Worm (Caenorhabditis elegans) whole organism, mixed stage, embryonic: Measurements from ENCODE around the gene mct-6.

Experiments used
- elt-1 ChIP-seq: sonication (generic microtip); optimal IDR thresholded peaks from 2 replicates; lab custom pipeline; 2017; ENCODE audit warnings: missing genetic modification characterization, mild to moderate bottlenecking, missing compliant biosample characterization, antibody characterized with exemption, moderate library complexity, borderline replicate concordance; ENCODE audit not compliant: insufficient read depth
- pha-4 ChIP-seq: fragments of 150-350 bp; optimal IDR thresholded peaks from 2 replicates; lab custom pipeline; 2018; ENCODE audit warnings: missing biosample characterization, missing genetic modification reagents, missing genetic modification characterization
- unc-39 ChIP-seq: fragments of 150-350 bp; optimal IDR thresholded peaks from 2 replicates; lab custom pipeline; 2014; ENCODE audit warnings: missing biosample characterization, missing genetic modification characterization

DNA sequence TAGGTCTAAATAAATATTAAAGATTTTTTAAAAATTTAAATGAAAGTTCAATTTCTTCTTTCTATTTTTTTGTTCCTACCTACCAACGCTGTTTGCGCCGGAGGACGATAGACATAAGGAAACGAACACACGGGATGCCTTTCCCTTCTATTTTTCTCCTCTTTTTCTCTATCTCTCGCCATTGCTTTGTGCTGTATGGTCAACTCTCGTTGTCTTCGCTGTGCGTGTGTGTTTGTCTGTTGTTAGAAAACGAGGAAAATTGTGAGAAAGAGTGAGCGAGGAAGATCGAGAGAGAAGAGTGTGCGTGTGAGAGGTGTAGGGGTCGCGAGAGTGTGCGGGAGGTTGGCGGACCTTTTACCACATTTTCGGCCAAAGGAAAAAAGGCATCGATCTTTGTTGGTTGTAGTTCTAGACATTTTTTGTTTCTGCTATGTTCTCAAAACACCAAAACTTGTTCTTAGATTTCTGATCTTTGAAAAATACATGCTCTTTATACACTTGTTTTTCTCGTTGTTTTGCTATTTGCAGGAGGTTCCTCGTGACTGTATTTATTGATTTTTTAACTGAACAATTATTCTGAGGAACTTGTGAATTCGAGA lies 28.9 kb upstream of the mct-6 start:
- no peak for TF ChIP-seq elt-1
- no peak for TF ChIP-seq unc-39 (tag; lab: Kevin White, UChicago)
- TF ChIP-seq pha-4 (tag; lab: Kevin White, UChicago): peak; percentile 42
